Fruit fly (Drosophila melanogaster) whole organism, embryonic: ENCODE results near the gene Osi19.

Source experiments
- Abd-B ChIP-seq: fragments of 200-800 bp; sonication (Bioruptor generic); optimal IDR thresholded peaks from 2 replicates; lab custom pipeline; 2018; ENCODE audit warnings: missing biosample characterization, mild to moderate bottlenecking, missing genetic modification characterization, moderate library complexity
- CG10654 ChIP-seq: fragments of 200-800 bp; sonication (Bioruptor generic); optimal IDR thresholded peaks from 2 replicates; lab custom pipeline; 2016; ENCODE audit warnings: missing biosample characterization, missing genetic modification characterization
- CG11398 ChIP-seq: fragments of 200-800 bp; sonication (Bioruptor generic); optimal IDR thresholded peaks from 2 replicates; lab custom pipeline; 2016; ENCODE audit warnings: missing biosample characterization, missing genetic modification characterization
- CG11560 ChIP-seq: fragments of 200-800 bp; sonication (Bioruptor generic); IDR thresholded peaks from 3 replicates; pipeline ENCODE4 v1.3.6; 2022; ENCODE audit warnings: missing biosample characterization, missing genetic modification characterization
- CG12104 ChIP-seq: fragments of 200-800 bp; sonication (Bioruptor generic); optimal IDR thresholded peaks from 3 replicates; lab custom pipeline; 2016; ENCODE audit warnings: missing biosample characterization, missing genetic modification characterization
- CG13775 ChIP-seq: fragments of 200-800 bp; sonication (Bioruptor generic); optimal IDR thresholded peaks from 3 replicates; lab custom pipeline; 2017; ENCODE audit warnings: missing biosample characterization, mild to moderate bottlenecking, missing genetic modification characterization
- CG15073 ChIP-seq: fragments of 200-800 bp; sonication (Bioruptor generic); optimal IDR thresholded peaks from 2 replicates; lab custom pipeline; 2016; ENCODE audit warnings: missing biosample characterization, missing genetic modification characterization
- CG15269 ChIP-seq: fragments of 200-800 bp; sonication (Bioruptor generic); optimal IDR thresholded peaks from 2 replicates; lab custom pipeline; 2018; ENCODE audit warnings: missing biosample characterization, mild to moderate bottlenecking, missing genetic modification characterization, moderate library complexity
- CG17912 ChIP-seq: fragments of 200-800 bp; sonication (Bioruptor generic); optimal IDR thresholded peaks from 2 replicates; lab custom pipeline; 2018; ENCODE audit warnings: missing biosample characterization, mild to moderate bottlenecking, missing genetic modification characterization
- CG30431 ChIP-seq: fragments of 200-800 bp; sonication (Bioruptor generic); optimal IDR thresholded peaks from 2 replicates; lab custom pipeline; 2017; ENCODE audit warnings: missing biosample characterization, missing genetic modification characterization
- CG31388 ChIP-seq: fragments of 200-800 bp; sonication (Bioruptor generic); optimal IDR thresholded peaks from 2 replicates; lab custom pipeline; 2016; ENCODE audit warnings: missing biosample characterization, missing genetic modification characterization
- CG3995 ChIP-seq: fragments of 200-800 bp; sonication (Bioruptor generic); optimal IDR thresholded peaks from 3 replicates; lab custom pipeline; 2016; ENCODE audit warnings: missing biosample characterization, missing genetic modification characterization
- CG4360 ChIP-seq: fragments of 200-800 bp; sonication (Bioruptor generic); IDR thresholded peaks from 2 replicates; pipeline ENCODE4 v1.3.6; 2022; ENCODE audit warnings: missing biosample characterization, missing genetic modification characterization
- CG4404 ChIP-seq: fragments of 200-800 bp; sonication (Bioruptor generic); IDR thresholded peaks from 2 replicates; pipeline ENCODE4 v1.3.6; 2022; ENCODE audit warnings: missing biosample characterization, missing genetic modification characterization
- CG6254 ChIP-seq: fragments of 200-800 bp; sonication (Bioruptor generic); optimal IDR thresholded peaks from 3 replicates; lab custom pipeline; 2017; ENCODE audit warnings: mild to moderate bottlenecking, missing biosample characterization, missing genetic modification reagents, missing genetic modification characterization
- CG7271 ChIP-seq: fragments of 200-800 bp; sonication (Bioruptor generic); optimal IDR thresholded peaks from 2 replicates; lab custom pipeline; 2018; ENCODE audit warnings: missing biosample characterization, mild to moderate bottlenecking, missing genetic modification characterization, moderate library complexity
- CG7745 ChIP-seq: fragments of 200-800 bp; sonication (Bioruptor generic); optimal IDR thresholded peaks from 2 replicates; lab custom pipeline; 2018; ENCODE audit warnings: missing biosample characterization, mild to moderate bottlenecking, missing genetic modification characterization, moderate library complexity
- CG7963 ChIP-seq: fragments of 200-800 bp; sonication (Bioruptor generic); IDR thresholded peaks from 3 replicates; pipeline ENCODE4 v1.3.6; 2022; ENCODE audit warnings: missing biosample characterization, missing genetic modification characterization; ENCODE audit not compliant: partially characterized antibody
- CG8944 ChIP-seq: fragments of 200-800 bp; sonication (Bioruptor generic); optimal IDR thresholded peaks from 3 replicates; lab custom pipeline; 2016; ENCODE audit warnings: missing biosample characterization, missing genetic modification characterization
- CkIIα-i1 ChIP-seq: fragments of 200-800 bp; sonication (Bioruptor generic); IDR thresholded peaks from 2 replicates; pipeline ENCODE4 v1.3.6; 2022; ENCODE audit warnings: missing biosample characterization, missing genetic modification characterization
- Deaf1 ChIP-seq: fragments of 200-800 bp; optimal IDR thresholded peaks from 3 replicates; lab custom pipeline; 2019; ENCODE audit warnings: missing biosample characterization, mild to moderate bottlenecking, missing genetic modification characterization, moderate library complexity
- Dfd ChIP-seq, 2 experiments: fragments of >200 bp; optimal IDR thresholded peaks; 2 replicates each; lab custom pipeline; 2017; ENCODE audit warnings: missing biosample characterization in 2 of 2, missing genetic modification characterization in 2 of 2
- E2f1 ChIP-seq: fragments of 200-800 bp; sonication (Bioruptor generic); IDR thresholded peaks from 2 replicates; pipeline ENCODE4 v1.3.6; 2022; ENCODE audit warnings: missing biosample characterization, missing genetic modification characterization
- Ets97D ChIP-seq: fragments of 200-800 bp; sonication (Bioruptor generic); optimal IDR thresholded peaks from 3 replicates; lab custom pipeline; 2016; ENCODE audit warnings: missing biosample characterization, missing genetic modification characterization
- H2.0 ChIP-seq: fragments of 200-800 bp; sonication (Bioruptor generic); IDR thresholded peaks from 2 replicates; pipeline ENCODE4 v1.3.6; 2022; ENCODE audit warnings: missing biosample characterization, missing genetic modification characterization
- Hand ChIP-seq: fragments of 200-800 bp; sonication (Bioruptor generic); optimal IDR thresholded peaks from 2 replicates; lab custom pipeline; 2017; ENCODE audit warnings: mild to moderate bottlenecking, missing biosample characterization, missing genetic modification reagents, missing genetic modification characterization
- Hr39 ChIP-seq: fragments of >200 bp; optimal IDR thresholded peaks from 2 replicates; lab custom pipeline; 2017
- Hr51 ChIP-seq, 2 experiments: fragments of 200-800 bp; sonication (Bioruptor generic); optimal IDR thresholded peaks; 2 replicates in 1 of 2; 3 replicates in 1 of 2; lab custom pipeline; 2016 to 2018; ENCODE audit warnings: missing biosample characterization in 2 of 2, missing genetic modification characterization in 2 of 2, mild to moderate bottlenecking in 1 of 2, moderate library complexity in 1 of 2
- Lim3 ChIP-seq: fragments of 200-800 bp; sonication (Bioruptor generic); IDR thresholded peaks from 2 replicates; pipeline ENCODE4 v1.3.6; 2022; ENCODE audit warnings: missing biosample characterization, missing genetic modification characterization
- Lpt ChIP-seq: fragments of >200 bp; optimal IDR thresholded peaks from 2 replicates; lab custom pipeline; 2018; ENCODE audit warnings: missing biosample characterization, missing genetic modification characterization
- Ravus ChIP-seq: fragments of 200-800 bp; sonication (Bioruptor generic); IDR thresholded peaks from 2 replicates; pipeline ENCODE4 v1.3.6; 2022; ENCODE audit warnings: missing biosample characterization, missing genetic modification characterization
- Taf1 ChIP-seq: fragments of 200-800 bp; sonication (Bioruptor generic); IDR thresholded peaks from 2 replicates; pipeline ENCODE4 v1.3.6; 2022; ENCODE audit warnings: missing biosample characterization, missing genetic modification characterization
- abd-A ChIP-seq: fragments of 200-800 bp; sonication (Bioruptor generic); optimal IDR thresholded peaks from 3 replicates; lab custom pipeline; 2019; ENCODE audit warnings: missing biosample characterization, mild to moderate bottlenecking, missing genetic modification characterization, moderate library complexity
- al ChIP-seq: fragments of 200-800 bp; sonication (Bioruptor generic); IDR thresholded peaks from 2 replicates; pipeline ENCODE4 v1.3.6; 2022; ENCODE audit warnings: missing biosample characterization, missing genetic modification characterization
- ase ChIP-seq: fragments of 200-800 bp; sonication (Bioruptor generic); IDR thresholded peaks from 3 replicates; pipeline ENCODE4 v1.3.6; 2022; ENCODE audit warnings: missing biosample characterization, missing genetic modification characterization
- bab2 ChIP-seq: fragments of 200-800 bp; sonication (Bioruptor generic); optimal IDR thresholded peaks from 2 replicates; lab custom pipeline; 2016; ENCODE audit warnings: missing biosample characterization, missing genetic modification characterization
- cg ChIP-seq: fragments of 200-800 bp; sonication (Bioruptor generic); optimal IDR thresholded peaks from 3 replicates; lab custom pipeline; 2019; ENCODE audit warnings: missing biosample characterization, mild to moderate bottlenecking, missing genetic modification characterization, moderate library complexity
- chif ChIP-seq, 2 experiments: fragments of 200-800 bp; sonication (Bioruptor generic); optimal IDR thresholded peaks; 3 replicates each; lab custom pipeline; 2016; ENCODE audit warnings: missing biosample characterization in 2 of 2, missing genetic modification characterization in 2 of 2
- fd3F ChIP-seq: fragments of 200-800 bp; sonication (Bioruptor generic); optimal IDR thresholded peaks from 2 replicates; lab custom pipeline; 2018; ENCODE audit warnings: missing biosample characterization, mild to moderate bottlenecking, missing genetic modification characterization, moderate library complexity
- fd64A ChIP-seq: fragments of 200-800 bp; sonication (Bioruptor generic); optimal IDR thresholded peaks from 3 replicates; lab custom pipeline; 2018; ENCODE audit warnings: missing biosample characterization, mild to moderate bottlenecking, missing genetic modification characterization
- gce ChIP-seq: fragments of 200-800 bp; sonication (Bioruptor generic); IDR thresholded peaks from 3 replicates; pipeline ENCODE4 v1.3.6; 2022; ENCODE audit warnings: missing biosample characterization, missing genetic modification characterization
- gcm ChIP-seq: fragments of 200-800 bp; sonication (Bioruptor generic); optimal IDR thresholded peaks from 2 replicates; lab custom pipeline; 2019; ENCODE audit warnings: missing biosample characterization, mild to moderate bottlenecking, missing genetic modification characterization, moderate library complexity
- ind ChIP-seq: fragments of 200-800 bp; sonication (Bioruptor generic); optimal IDR thresholded peaks from 3 replicates; lab custom pipeline; 2016; ENCODE audit warnings: missing biosample characterization, missing genetic modification characterization
- jing ChIP-seq: fragments of 200-800 bp; sonication (Bioruptor generic); optimal IDR thresholded peaks from 2 replicates; lab custom pipeline; 2018; ENCODE audit warnings: missing biosample characterization, mild to moderate bottlenecking, missing genetic modification characterization
- ken ChIP-seq: fragments of 200-800 bp; sonication (Bioruptor generic); IDR thresholded peaks from 3 replicates; pipeline ENCODE4 v1.3.6; 2022; ENCODE audit warnings: missing biosample characterization, missing genetic modification characterization
- lab ChIP-seq: fragments of 200-800 bp; sonication (Bioruptor generic); optimal IDR thresholded peaks from 3 replicates; lab custom pipeline; 2017; ENCODE audit warnings: missing biosample characterization, missing genetic modification characterization, mild to moderate bottlenecking, moderate library complexity, missing genetic modification reagents
- pfk ChIP-seq: fragments of 200-800 bp; sonication (Bioruptor generic); optimal IDR thresholded peaks from 2 replicates; lab custom pipeline; 2018; ENCODE audit warnings: missing biosample characterization, mild to moderate bottlenecking, missing genetic modification characterization, moderate library complexity
- pho ChIP-seq: fragments of 200-800 bp; sonication (Bioruptor generic); optimal IDR thresholded peaks from 2 replicates; lab custom pipeline; 2016; ENCODE audit warnings: missing biosample characterization, missing genetic modification characterization
- rib ChIP-seq: fragments of 200-800 bp; sonication (Bioruptor generic); IDR thresholded peaks from 2 replicates; pipeline ENCODE4 v1.3.6; 2022; ENCODE audit warnings: missing biosample characterization, missing genetic modification characterization
- sd ChIP-seq: fragments of 200-800 bp; sonication (Bioruptor generic); optimal IDR thresholded peaks from 3 replicates; lab custom pipeline; 2018; ENCODE audit warnings: missing biosample characterization, mild to moderate bottlenecking, missing genetic modification characterization, moderate library complexity
- sens-2 ChIP-seq: fragments of 200-800 bp; sonication (Bioruptor generic); IDR thresholded peaks from 2 replicates; pipeline ENCODE4 v1.3.6; 2022; ENCODE audit warnings: missing biosample characterization, missing genetic modification characterization
- slbo ChIP-seq: fragments of 200-800 bp; sonication (Bioruptor generic); IDR thresholded peaks from 2 replicates; pipeline ENCODE4 v1.3.6; 2022; ENCODE audit warnings: missing biosample characterization, missing genetic modification characterization
- twi ChIP-seq: fragments of 200-800 bp; optimal IDR thresholded peaks from 2 replicates; lab custom pipeline; 2019; ENCODE audit warnings: missing biosample characterization, mild to moderate bottlenecking, missing genetic modification characterization, moderate library complexity

The Osi19 gene

DNA sequence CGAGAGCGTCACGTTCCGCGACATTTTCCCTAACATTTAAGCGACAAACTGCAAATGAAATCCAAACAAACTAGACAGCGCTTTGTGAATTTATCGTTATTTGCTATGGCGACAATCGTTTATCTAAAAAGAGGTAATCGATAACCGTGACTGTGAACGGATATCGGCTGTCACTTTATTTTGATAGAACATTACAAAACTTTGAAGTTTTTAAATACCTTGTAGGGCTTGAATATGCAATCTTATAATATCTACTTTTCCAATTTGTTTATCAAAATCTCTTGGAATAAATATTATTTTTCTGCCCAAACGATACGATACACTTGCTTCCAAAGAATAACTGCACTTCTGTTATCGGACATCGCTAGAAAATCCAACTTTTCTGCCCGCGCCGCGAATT, 45.0 kb downstream of the Osi19 start, which contains the start of the genes CG1024 and TfIIFalpha (continued):
- TF ChIP-seq ase (GFP tag; lab: Robert Waterston, UW) (no peak), CG15073 (GFP tag; lab: Kevin White, UChicago) (no peak), cg (GFP tag; lab: Kevin White, UChicago) (peak; percentile 39), gce (GFP tag; lab: Robert Waterston, UW) (no peak), Ravus (GFP tag; lab: Robert Waterston, UW) (no peak), CG12104 (GFP tag; lab: Kevin White, UChicago) (no peak), CG6254 (no peak), CG8944 (no peak), chif (GFP tag; optimal IDR thresholded peaks at IDR 0.05; lab: Kevin White, UChicago) (no peak), Abd-B (GFP tag; lab: Kevin White, UChicago) (no peak), CG7271 (tag; lab: Kevin White, UChicago) (no peak), H2.0 (GFP tag; lab: Robert Waterston, UW) (no peak), Lim3 (GFP tag; lab: Robert Waterston, UW) (no peak), al (GFP tag; lab: Robert Waterston, UW) (no peak), jing (GFP tag; lab: Kevin White, UChicago) (no peak), Taf1 (GFP tag; lab: Robert Waterston, UW) (no peak), CG3995 (peak; percentile 98), lab (no peak), Ets97D (GFP tag; lab: Kevin White, UChicago) (peak; percentile 38), CG4404 (GFP tag; lab: Robert Waterston, UW) (no peak), ken (GFP tag; lab: Robert Waterston, UW) (no peak), CG11560 (tag; lab: Robert Waterston, UW) (no peak), Hr51 (GFP tag; optimal IDR thresholded peaks at IDR 0.05; lab: Kevin White, UChicago) (no peak), CG30431 (GFP tag; lab: Kevin White, UChicago) (no peak), Hand (GFP tag; lab: Kevin White, UChicago) (no peak), CkIIα-i1 (no peak), Dfd (GFP tag; optimal IDR thresholded peaks at IDR 0.05; lab: Kevin White, UChicago) (no peak), abd-A (tag; lab: Kevin White, UChicago) (no peak), E2f1 (no peak), CG7745 (tag; lab: Kevin White, UChicago) (no peak), gcm (GFP tag; lab: Kevin White, UChicago) (no peak), pfk (GFP tag; lab: Kevin White, UChicago) (no peak), rib (GFP tag; lab: Robert Waterston, UW) (no peak), slbo (GFP tag; lab: Robert Waterston, UW) (no peak), CG10654 (no peak), sens-2 (GFP tag; lab: Robert Waterston, UW) (no peak), CG4360 (no peak), CG31388 (no peak), ind (GFP tag; lab: Kevin White, UChicago) (no peak), Deaf1 (no peak), twi (no peak), Lpt (no peak), pho (GFP tag; lab: Kevin White, UChicago) (no peak), fd3F (GFP tag; lab: Kevin White, UChicago) (no peak), CG13775 (GFP tag; lab: Kevin White, UChicago) (no peak), bab2 (GFP tag; lab: Kevin White, UChicago) (no peak), Hr39 (no peak), CG7963 (peak; percentile 87), CG11398 (GFP tag; lab: Kevin White, UChicago) (no peak), CG15269 (no peak), CG17912 (no peak), sd (tag; lab: Kevin White, UChicago) (no peak), fd64A (no peak)
